Fruit fly (Drosophila melanogaster) S2 (cell line): Measurements from ENCODE around the gene Ist1.

ENCODE experiments used
- CG8478 ChIP-seq: fragments of >200 bp; optimal IDR thresholded peaks from 2 replicates; lab custom pipeline; 2018
- CTCF ChIP-seq, 2 experiments: fragments of >200 bp; optimal IDR thresholded peaks; 2 replicates each; lab custom pipeline; 2018

The Ist1 gene

dm6 chr3L:6756197-6756736 lies at the start of gene Ist1:
TSS of gene Ist1 (minus strand) at chr3L:6756497.
- TF ChIP-seq CTCF (optimal IDR thresholded peaks at IDR 0.05; lab: Kevin White, UChicago) (no peak), CG8478 (lab: Kevin White, UChicago) (no peak)

dm6 chr3L:6804093-6804492 lies 47.8 kb upstream of the Ist1 start:
- TF ChIP-seq CG8478 (lab: Kevin White, UChicago): no peak
- no peak for TF ChIP-seq CTCF (optimal IDR thresholded peaks at IDR 0.05; lab: Kevin White, UChicago)

- no peak for TF ChIP-seq CG8478 (lab: Kevin White, UChicago)
- no peak for TF ChIP-seq CTCF (optimal IDR thresholded peaks at IDR 0.05; lab: Kevin White, UChicago)
These were observed 46.2 kb upstream of the Ist1 start for dm6 chr3L:6802519-6802918.

dm6 chr3L:6799550-6799949 lies 43.3 kb upstream of the Ist1 start:
- TF ChIP-seq CG8478 (lab: Kevin White, UChicago) (no peak), CTCF (optimal IDR thresholded peaks at IDR 0.05; lab: Kevin White, UChicago) (no peak)

- TF ChIP-seq CG8478 (lab: Kevin White, UChicago) (no peak), CTCF (optimal IDR thresholded peaks at IDR 0.05; lab: Kevin White, UChicago) (no peak)
These were observed 41.2 kb upstream of the Ist1 start for dm6 chr3L:6797395-6798006.

- TF ChIP-seq CTCF (optimal IDR thresholded peaks at IDR 0.05; lab: Kevin White, UChicago) (no peak), CG8478 (lab: Kevin White, UChicago) (no peak)
These were observed 36.3 kb upstream of the Ist1 start for dm6 chr3L:6792617-6793016.

dm6 chr3L:6789788-6790325 lies 33.6 kb upstream of the Ist1 start, which contains the start of gene vvl:
TSS of gene vvl (plus strand) at chr3L:6790158.
- TF ChIP-seq CTCF (optimal IDR thresholded peaks at IDR 0.05; lab: Kevin White, UChicago) (peak; percentile 52 to 64), CG8478 (lab: Kevin White, UChicago) (no peak)

dm6 chr3L:6787502-6787901 lies 31.2 kb upstream of the Ist1 start:
- no peak for TF ChIP-seq CTCF (optimal IDR thresholded peaks at IDR 0.05; lab: Kevin White, UChicago)
- TF ChIP-seq CG8478 (lab: Kevin White, UChicago): no peak

dm6 chr3L:6784635-6785606 lies 28.6 kb upstream of the Ist1 start:
- TF ChIP-seq CG8478 (lab: Kevin White, UChicago) (no peak), CTCF (optimal IDR thresholded peaks at IDR 0.05; lab: Kevin White, UChicago) (peak; percentile 42 to 44)

- TF ChIP-seq CG8478 (lab: Kevin White, UChicago) (no peak), CTCF (optimal IDR thresholded peaks at IDR 0.05; lab: Kevin White, UChicago) (no peak)
These were observed 27.1 kb upstream of the Ist1 start for dm6 chr3L:6783403-6783802.

dm6 chr3L:6779398-6779797 lies 23.1 kb upstream of the Ist1 start:
- TF ChIP-seq CTCF (optimal IDR thresholded peaks at IDR 0.05; lab: Kevin White, UChicago): no peak
- no peak for TF ChIP-seq CG8478 (lab: Kevin White, UChicago)

dm6 chr3L:6778804-6779289 lies 22.6 kb upstream of the Ist1 start:
- TF ChIP-seq CG8478 (lab: Kevin White, UChicago) (no peak), CTCF (optimal IDR thresholded peaks at IDR 0.05; lab: Kevin White, UChicago) (no peak)

dm6 chr3L:6777614-6778013 lies 21.3 kb upstream of the Ist1 start:
- no peak for TF ChIP-seq CG8478 (lab: Kevin White, UChicago)
- no peak for TF ChIP-seq CTCF (optimal IDR thresholded peaks at IDR 0.05; lab: Kevin White, UChicago)

dm6 chr3L:6771851-6772250 lies 15.6 kb upstream of the Ist1 start:
- TF ChIP-seq CG8478 (lab: Kevin White, UChicago) (no peak), CTCF (optimal IDR thresholded peaks at IDR 0.05; lab: Kevin White, UChicago) (no peak)
